Fruit fly (Drosophila melanogaster) whole organism, wandering third instar larva: ENCODE results near the gene RhoGAP68F.
A peak's percentile ranks its signal among the peaks of the same experiment; 100 is the strongest.

Experiments used
- Abd-B ChIP-seq: fragments of >200 bp; optimal IDR thresholded peaks from 2 replicates; lab custom pipeline; 2017; ENCODE audit warnings: missing biosample characterization, missing genetic modification characterization
- CG32264 ChIP-seq: fragments of 200-800 bp; sonication (Bioruptor generic); optimal IDR thresholded peaks from 2 replicates; lab custom pipeline; 2016; ENCODE audit warnings: missing biosample characterization, missing genetic modification characterization
- CG9705 ChIP-seq: fragments of 200-800 bp; sonication (Bioruptor generic); optimal IDR thresholded peaks from 2 replicates; lab custom pipeline; 2018; ENCODE audit warnings: missing biosample characterization, mild to moderate bottlenecking, missing genetic modification characterization
- CrebA ChIP-seq: fragments of 200-800 bp; sonication (Bioruptor generic); optimal IDR thresholded peaks from 2 replicates; lab custom pipeline; 2016; ENCODE audit warnings: missing biosample characterization, mild to moderate bottlenecking, missing genetic modification characterization, borderline replicate concordance
- Dfd ChIP-seq: fragments of >200 bp; optimal IDR thresholded peaks from 2 replicates; lab custom pipeline; 2017; ENCODE audit warnings: missing biosample characterization, missing genetic modification characterization
- Dif ChIP-seq: fragments of 200-275, 200-300 bp; sonication (Bioruptor generic); optimal IDR thresholded peaks from 2 replicates; lab custom pipeline; 2018; ENCODE audit warnings: missing biosample characterization, missing genetic modification characterization; ENCODE audit not compliant: partially characterized antibody
- GATAd ChIP-seq: sonication (Bioruptor generic); optimal IDR thresholded peaks from 2 replicates; lab custom pipeline; 2016; ENCODE audit warnings: missing biosample characterization, missing genetic modification characterization
- HLH106 ChIP-seq: fragments of 200-800 bp; optimal IDR thresholded peaks from 3 replicates; lab custom pipeline; 2019; ENCODE audit warnings: missing biosample characterization, mild to moderate bottlenecking, missing genetic modification characterization, moderate library complexity
- Hnf4 ChIP-seq: fragments of 200-800 bp; sonication (Bioruptor generic); optimal IDR thresholded peaks from 2 replicates; lab custom pipeline; 2016; ENCODE audit warnings: missing biosample characterization, mild to moderate bottlenecking, missing genetic modification characterization
- Hr78 ChIP-seq: fragments of >200 bp; optimal IDR thresholded peaks from 2 replicates; lab custom pipeline; 2017; ENCODE audit warnings: missing biosample characterization, missing genetic modification characterization
- Hr83 ChIP-seq: fragments of 200-300 bp; sonication (Bioruptor generic); optimal IDR thresholded peaks from 2 replicates; lab custom pipeline; 2016; ENCODE audit warnings: missing biosample characterization, mild to moderate bottlenecking, missing genetic modification characterization, moderate library complexity; ENCODE audit not compliant: poor library complexity, severe bottlenecking
- Jra ChIP-seq: sonication (Bioruptor generic); optimal IDR thresholded peaks from 2 replicates; lab custom pipeline; 2016; ENCODE audit warnings: missing biosample characterization, missing genetic modification characterization
- Mio ChIP-seq: sonication (Bioruptor generic); optimal IDR thresholded peaks from 2 replicates; lab custom pipeline; 2016; ENCODE audit warnings: missing biosample characterization, missing genetic modification characterization
- Myc ChIP-seq: fragments of >200 bp; optimal IDR thresholded peaks from 2 replicates; lab custom pipeline; 2017
- N ChIP-seq: fragments of >200 bp; optimal IDR thresholded peaks from 2 replicates; lab custom pipeline; 2018; ENCODE audit warnings: missing biosample characterization, missing external identifiers, missing genetic modification characterization
- OdsH ChIP-seq: fragments of 200-800 bp; sonication (Bioruptor generic); optimal IDR thresholded peaks from 2 replicates; lab custom pipeline; 2016; ENCODE audit warnings: missing biosample characterization, mild to moderate bottlenecking, missing genetic modification characterization
- Rel ChIP-seq, 2 experiments: fragments of 200-800 bp; sonication (Bioruptor generic) in 1 of 2; optimal IDR thresholded peaks; 2 replicates in 1 of 2; 3 replicates in 1 of 2; lab custom pipeline; 2016 to 2019; ENCODE audit warnings: mild to moderate bottlenecking in 2 of 2, missing biosample characterization in 2 of 2, missing genetic modification characterization in 2 of 2, moderate library complexity in 1 of 2
- Sp1 ChIP-seq: fragments of 200-800 bp; sonication (Bioruptor generic); optimal IDR thresholded peaks from 3 replicates; lab custom pipeline; 2019; ENCODE audit warnings: missing biosample characterization, mild to moderate bottlenecking, missing genetic modification characterization, moderate library complexity
- Vsx2 ChIP-seq: fragments of 200-300, 225-300 bp; sonication (Bioruptor generic); optimal IDR thresholded peaks from 2 replicates; lab custom pipeline; 2018; ENCODE audit warnings: missing biosample characterization, missing genetic modification characterization; ENCODE audit not compliant: partially characterized antibody
- br ChIP-seq: fragments of 200-800 bp; sonication (Bioruptor generic); optimal IDR thresholded peaks from 2 replicates; lab custom pipeline; 2016; ENCODE audit warnings: missing biosample characterization, missing genetic modification characterization
- brk ChIP-seq: fragments of 200-800 bp; sonication (Bioruptor generic); optimal IDR thresholded peaks from 2 replicates; lab custom pipeline; 2016; ENCODE audit warnings: missing biosample characterization, mild to moderate bottlenecking, missing genetic modification characterization
- dl ChIP-seq, 2 experiments: fragments of 175-275, 200-275 bp in 1 of 2; fragments of 200-275 bp in 1 of 2; sonication (Bioruptor generic); optimal IDR thresholded peaks; lab custom pipeline; 2018; ENCODE audit warnings: mild to moderate bottlenecking in 2 of 2, missing biosample characterization in 2 of 2, missing genetic modification characterization in 2 of 2, moderate library complexity in 2 of 2; ENCODE audit not compliant: partially characterized antibody in 2 of 2, insufficient read depth in 1 of 2
- dmrt93B ChIP-seq: fragments of 200-800 bp; sonication (Bioruptor generic); optimal IDR thresholded peaks from 2 replicates; lab custom pipeline; 2018; ENCODE audit warnings: missing biosample characterization, mild to moderate bottlenecking, missing genetic modification characterization
- dsf ChIP-seq: sonication (Bioruptor generic); optimal IDR thresholded peaks from 2 replicates; lab custom pipeline; 2016; ENCODE audit warnings: missing biosample characterization, missing genetic modification characterization, borderline replicate concordance
- ey ChIP-seq: fragments of 200-800 bp; sonication (Bioruptor generic); optimal IDR thresholded peaks from 2 replicates; lab custom pipeline; 2016; ENCODE audit warnings: missing biosample characterization, missing genetic modification characterization
- foxo ChIP-seq, 2 experiments: fragments of 200-800 bp; sonication (Bioruptor generic); optimal IDR thresholded peaks; 2 replicates in 1 of 2; 3 replicates in 1 of 2; lab custom pipeline; 2016 to 2017; ENCODE audit warnings: missing biosample characterization in 2 of 2, missing genetic modification characterization in 2 of 2
- fru ChIP-seq: fragments of 200-800 bp; sonication (Bioruptor generic); optimal IDR thresholded peaks from 3 replicates; lab custom pipeline; 2016; ENCODE audit warnings: missing biosample characterization, mild to moderate bottlenecking, missing genetic modification characterization
- h ChIP-seq: fragments of 200-800 bp; sonication (Bioruptor generic); optimal IDR thresholded peaks from 3 replicates; lab custom pipeline; 2016; ENCODE audit warnings: missing biosample characterization, mild to moderate bottlenecking, missing genetic modification characterization
- jim ChIP-seq: fragments of 175-275, 200-325 bp; sonication (Bioruptor generic); optimal IDR thresholded peaks from 2 replicates; lab custom pipeline; 2016; ENCODE audit warnings: missing biosample characterization, mild to moderate bottlenecking, missing genetic modification characterization
- lola ChIP-seq: fragments of >200 bp; optimal IDR thresholded peaks from 2 replicates; lab custom pipeline; 2017; ENCODE audit warnings: missing biosample characterization, missing genetic modification characterization
- pan ChIP-seq: fragments of >200 bp; optimal IDR thresholded peaks from 2 replicates; lab custom pipeline; 2017
- psq ChIP-seq: fragments of 200-800 bp; sonication (Bioruptor generic); optimal IDR thresholded peaks from 3 replicates; lab custom pipeline; 2017; ENCODE audit warnings: missing biosample characterization, mild to moderate bottlenecking, missing genetic modification characterization, moderate library complexity
- rgr ChIP-seq: fragments of 200-800 bp; sonication (Bioruptor generic); optimal IDR thresholded peaks from 3 replicates; lab custom pipeline; 2016; ENCODE audit warnings: missing biosample characterization, mild to moderate bottlenecking, missing genetic modification characterization
- sage ChIP-seq: fragments of 200-800 bp; sonication (Bioruptor generic); optimal IDR thresholded peaks from 2 replicates; lab custom pipeline; 2016; ENCODE audit warnings: missing biosample characterization, mild to moderate bottlenecking, missing genetic modification characterization
- sv ChIP-seq: fragments of 200-800 bp; sonication (Bioruptor generic); optimal IDR thresholded peaks from 3 replicates; lab custom pipeline; 2016; ENCODE audit warnings: missing biosample characterization, missing genetic modification characterization
- tai ChIP-seq: sonication (Bioruptor generic); optimal IDR thresholded peaks from 2 replicates; lab custom pipeline; 2016; ENCODE audit warnings: missing biosample characterization, missing genetic modification characterization
- usp ChIP-seq: fragments of >200 bp; optimal IDR thresholded peaks from 2 replicates; lab custom pipeline; 2017; ENCODE audit warnings: missing biosample characterization, missing genetic modification characterization
- woc ChIP-seq: sonication (Bioruptor generic); optimal IDR thresholded peaks from 2 replicates; lab custom pipeline; 2016; ENCODE audit warnings: missing biosample characterization, mild to moderate bottlenecking, missing genetic modification characterization

Gene RhoGAP68F

DNA sequence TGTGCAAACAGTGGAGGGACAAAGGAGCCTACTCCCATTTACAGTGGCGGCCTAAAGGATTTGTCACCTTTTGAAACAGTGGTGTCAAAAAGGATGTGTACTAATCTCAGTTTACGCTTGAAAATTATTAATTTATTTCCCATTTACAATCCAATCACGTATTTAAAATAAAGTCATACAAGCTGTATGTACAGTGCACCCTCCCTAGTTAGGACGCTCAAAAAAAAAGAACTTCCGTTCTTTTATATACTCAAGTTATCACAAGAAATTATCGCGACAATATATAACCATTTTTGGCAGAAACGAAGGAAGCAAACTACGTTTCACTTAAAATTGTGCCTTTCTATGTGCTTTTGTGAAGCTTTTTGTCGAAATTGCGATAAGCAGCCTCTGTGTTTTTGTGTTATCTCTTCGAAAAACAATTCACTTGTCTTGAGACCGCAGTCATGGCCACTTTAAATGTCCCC lies 597 bp downstream of the RhoGAP68F start:
- TF ChIP-seq Mio (GFP tag; lab: Kevin White, UChicago), result no peak
- no peak for TF ChIP-seq usp (GFP tag; lab: Kevin White, UChicago)
- TF ChIP-seq foxo (GFP tag; optimal IDR thresholded peaks at IDR 0.05; lab: Kevin White, UChicago), result peak; percentile 32 to 78
- TF ChIP-seq tai, result no peak
- TF ChIP-seq Hr83 (GFP tag; lab: Kevin White, UChicago), result peak; percentile 35
- no peak for TF ChIP-seq Hr78 (GFP tag; lab: Kevin White, UChicago)
- peak; percentile 58 for TF ChIP-seq HLH106
- TF ChIP-seq Vsx2 (GFP tag; lab: Kevin White, UChicago), result no peak
- TF ChIP-seq ey, result peak; percentile 65
- TF ChIP-seq dl (GFP tag; optimal IDR thresholded peaks at IDR 0.05; lab: Kevin White, UChicago; ENCODE audit: insufficient read depth in 1 of 2, partially characterized antibody in 2 of 2), result no peak
- no peak for TF ChIP-seq GATAd (GFP tag; lab: Kevin White, UChicago)
- TF ChIP-seq sage, result no peak
- peak; percentile 75 for TF ChIP-seq Jra
- no peak for TF ChIP-seq Rel (GFP tag; optimal IDR thresholded peaks at IDR 0.05; lab: Kevin White, UChicago)
- no peak for TF ChIP-seq Rel (tag; optimal IDR thresholded peaks at IDR 0.05; lab: Kevin White, UChicago)
- TF ChIP-seq CG32264, result no peak
- TF ChIP-seq CrebA (GFP tag; lab: Kevin White, UChicago), result no peak
- no peak for TF ChIP-seq Myc (lab: Kevin White, UChicago)
- no peak for TF ChIP-seq dmrt93B
- TF ChIP-seq Dfd (GFP tag; lab: Kevin White, UChicago), result no peak
- no peak for TF ChIP-seq N (GFP tag; lab: Kevin White, UChicago)
- TF ChIP-seq Sp1 (GFP tag; lab: Kevin White, UChicago), result peak; percentile 43
- peak; percentile 68 for TF ChIP-seq OdsH (GFP tag; lab: Kevin White, UChicago)
- peak; percentile 33 for TF ChIP-seq woc (GFP tag; lab: Kevin White, UChicago)
- TF ChIP-seq fru (GFP tag; lab: Kevin White, UChicago), result peak; percentile 82
- TF ChIP-seq sv (GFP tag; lab: Kevin White, UChicago), result peak; percentile 36
- TF ChIP-seq lola (GFP tag; lab: Kevin White, UChicago), result no peak
- TF ChIP-seq psq (GFP tag; lab: Kevin White, UChicago), result peak; percentile 44
- TF ChIP-seq jim (GFP tag; lab: Kevin White, UChicago), result no peak
- TF ChIP-seq CG9705 (GFP tag; lab: Kevin White, UChicago), result no peak
- TF ChIP-seq h (GFP tag; lab: Kevin White, UChicago), result peak; percentile 69
- no peak for TF ChIP-seq pan
- no peak for TF ChIP-seq brk (GFP tag; lab: Kevin White, UChicago)
- TF ChIP-seq Dif (GFP tag; lab: Kevin White, UChicago), result no peak
- TF ChIP-seq Hnf4, result peak; percentile 70
- no peak for TF ChIP-seq Abd-B (GFP tag; lab: Kevin White, UChicago)
- TF ChIP-seq dsf (GFP tag; lab: Kevin White, UChicago), result no peak
- TF ChIP-seq rgr, result peak; percentile 69
- peak; percentile 70 for TF ChIP-seq br (GFP tag; lab: Kevin White, UChicago)

DNA sequence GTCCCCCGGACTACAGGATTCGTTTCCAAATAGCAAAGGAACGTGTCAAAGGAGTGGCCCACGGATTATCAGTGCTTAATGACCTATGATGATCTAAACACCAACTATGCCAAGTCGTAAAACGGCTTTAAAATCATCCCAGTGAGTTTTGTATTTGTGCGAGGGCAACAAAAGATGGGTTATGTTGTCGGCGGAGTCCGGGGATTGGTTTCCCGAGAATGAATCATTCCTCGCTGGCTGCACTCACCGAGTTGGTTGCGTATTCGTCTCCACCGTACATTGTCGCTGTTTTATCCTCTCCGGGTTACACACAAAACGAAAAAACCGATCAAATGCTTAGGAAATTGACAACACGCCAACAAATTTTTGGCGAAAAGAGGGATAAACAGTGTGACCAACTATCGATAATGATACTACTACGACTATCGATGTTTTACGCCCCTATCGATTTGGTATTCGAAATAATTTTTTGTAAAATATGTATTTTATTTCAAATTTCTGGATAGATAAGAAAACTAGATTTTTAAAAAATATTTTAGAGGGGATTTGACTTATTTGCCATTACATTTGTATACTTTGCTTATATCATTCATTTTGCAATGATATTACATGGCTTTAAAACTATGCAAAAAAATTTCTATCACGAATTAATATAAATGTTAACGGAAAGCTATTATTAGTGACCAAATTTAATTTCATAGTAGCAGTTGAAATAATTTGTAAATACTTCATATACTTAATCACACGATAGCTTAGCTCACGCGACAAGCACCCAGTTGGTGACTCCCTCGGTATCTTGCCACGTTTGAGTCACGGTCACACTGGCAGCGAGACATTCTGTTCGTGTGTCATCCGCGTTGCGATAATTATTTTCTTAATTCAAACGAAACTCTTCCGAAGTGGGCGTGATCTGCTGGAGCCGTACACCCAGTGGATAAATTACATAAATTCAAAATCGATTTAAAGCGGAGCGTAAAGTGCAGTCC lies 7.3 kb downstream of the RhoGAP68F start, which contains the start of the genes eIF3l and Nrx-IV:
Gene eIF3l (minus strand): TSS at position 389 of the 986 bp plus-strand sequence.
Gene Nrx-IV (plus strand): TSS at position 811 of the 986 bp plus-strand sequence.
- TF ChIP-seq woc (GFP tag; lab: Kevin White, UChicago), result peak; percentile 62
- TF ChIP-seq OdsH (GFP tag; lab: Kevin White, UChicago), result no peak
- no peak for TF ChIP-seq jim (GFP tag; lab: Kevin White, UChicago)
- no peak for TF ChIP-seq Dfd (GFP tag; lab: Kevin White, UChicago)
- no peak for TF ChIP-seq Myc (lab: Kevin White, UChicago)
- TF ChIP-seq Rel (GFP tag; optimal IDR thresholded peaks at IDR 0.05; lab: Kevin White, UChicago), result no peak
- peak; percentile 73 for TF ChIP-seq Rel (tag; optimal IDR thresholded peaks at IDR 0.05; lab: Kevin White, UChicago)
- TF ChIP-seq, all 38 proteins: peak for 2
